Worm (Caenorhabditis elegans) whole organism, L4/young adult: Measurements from ENCODE around the gene F58A4.6.

ENCODE experiments used
- W03F9.2 ChIP-seq: fragments of 150-350 bp; optimal IDR thresholded peaks from 2 replicates; lab custom pipeline; 2014; ENCODE audit warnings: missing biosample characterization, missing genetic modification characterization
- dao-5 ChIP-seq: sonication (generic microtip); optimal IDR thresholded peaks from 2 replicates; lab custom pipeline; 2016; ENCODE audit warnings: missing genotype, missing genetic modification characterization, moderate library complexity, missing compliant biosample characterization
- him-1 ChIP-seq: sonication (generic microtip); optimal IDR thresholded peaks from 2 replicates; lab custom pipeline; 2016; ENCODE audit warnings: missing genotype, missing genetic modification reagents, missing genetic modification characterization, missing compliant biosample characterization

DNA sequence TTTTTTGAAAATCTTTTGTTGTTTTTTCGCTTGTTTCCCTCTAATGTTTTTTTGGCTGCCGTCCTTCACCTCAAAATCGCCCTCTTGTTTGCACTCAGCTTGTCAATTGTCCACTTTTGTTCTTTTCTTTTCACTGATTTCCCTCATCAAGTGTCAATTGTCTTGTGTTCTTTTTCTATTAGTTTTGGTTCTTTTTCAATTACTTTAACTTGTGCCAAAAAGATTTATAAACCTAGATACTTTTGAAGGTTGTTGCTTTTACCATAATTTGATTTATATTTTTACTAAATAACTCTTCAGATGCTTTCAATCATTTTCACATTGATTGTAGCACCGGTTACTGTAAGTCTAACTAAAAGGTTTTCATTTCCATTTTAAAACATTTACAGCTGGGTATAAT is 45.8 kb upstream of the F58A4.6 start, which contains the start of gene C48B4.13:
- TF ChIP-seq him-1 (tag; lab: Kevin White, UChicago) (no peak), W03F9.2 (tag; lab: Kevin White, UChicago) (no peak), dao-5 (no peak)
